Worm (Caenorhabditis elegans) whole organism, L4 larva: Measurements from ENCODE around the gene T18D3.9.

Source experiments
- dve-1 ChIP-seq: sonication (generic microtip); optimal IDR thresholded peaks from 2 replicates; lab custom pipeline; 2017; ENCODE audit warnings: antibody characterized with exemption, mild to moderate bottlenecking, missing genetic modification characterization, missing compliant biosample characterization; ENCODE audit not compliant: insufficient read depth
- fkh-10 ChIP-seq: fragments of 150-350 bp; optimal IDR thresholded peaks from 2 replicates; lab custom pipeline; 2014; ENCODE audit warnings: missing biosample characterization, missing genetic modification reagents, missing genetic modification characterization
- lim-7 ChIP-seq: fragments of 200-800 bp; sonication (Bioruptor generic); IDR thresholded peaks from 2 replicates; pipeline ENCODE4 v1.3.6; 2022; ENCODE audit warnings: missing genetic modification characterization, missing compliant biosample characterization
- mep-1 ChIP-seq: fragments of 150-350 bp; sonication (generic microtip); optimal IDR thresholded peaks from 3 replicates; lab custom pipeline; 2014; ENCODE audit warnings: missing biosample characterization, missing genetic modification characterization
- nhr-237 ChIP-seq: sonication (generic microtip); optimal IDR thresholded peaks from 2 replicates; lab custom pipeline; 2017; ENCODE audit warnings: missing biosample characterization, missing genetic modification characterization
- pha-4 ChIP-seq, 2 experiments: fragments of 150-350 bp in 1 of 2; fragments of 200-800 bp in 1 of 2; sonication (Bioruptor generic) in 1 of 2; IDR thresholded peaks in 1 of 2; optimal IDR thresholded peaks in 1 of 2; 2 replicates each; pipeline versions ENCODE4 v1.3.6 to Lab custom; 2014 to 2022; ENCODE audit warnings: missing genetic modification characterization in 2 of 2, missing genetic modification reagents in 2 of 2, missing biosample characterization in 1 of 2, missing compliant biosample characterization in 1 of 2

DNA sequence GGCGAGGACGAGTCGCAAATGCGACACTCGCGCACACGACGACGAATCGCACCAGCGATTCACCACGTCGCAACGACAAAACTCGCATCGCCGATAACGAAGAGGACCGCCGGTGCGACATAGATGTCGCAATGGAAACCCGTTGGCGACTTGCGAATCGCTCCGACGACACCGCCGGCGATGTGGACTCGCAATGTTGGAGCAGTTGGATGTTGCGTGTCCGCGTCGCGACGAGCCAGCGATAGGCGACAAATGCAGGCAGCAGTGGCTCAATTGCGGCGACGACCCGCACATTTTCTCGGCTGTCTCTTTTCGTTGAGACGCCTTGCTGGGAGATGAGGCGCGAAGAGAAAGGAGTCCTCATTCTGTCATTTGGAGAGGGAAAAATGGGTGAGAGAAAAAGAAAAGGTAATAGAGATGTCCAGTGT, 2.1 kb downstream of the T18D3.9 start:
- peak; percentile 52 for TF ChIP-seq dve-1 (tag; lab: Kevin White, UChicago)
- peak; percentile 56 for TF ChIP-seq fkh-10 (GFP tag; lab: Kevin White, UChicago)
- TF ChIP-seq nhr-237 (tag; lab: Kevin White, UChicago), result no peak
- TF ChIP-seq lim-7 (GFP tag; lab: Robert Waterston, UW), result no peak
- TF ChIP-seq pha-4 (GFP tag; IDR thresholded peaks at IDR 0.05; lab: Robert Waterston, UW), result no peak
- no peak for TF ChIP-seq pha-4 (tag; optimal IDR thresholded peaks at IDR 0.05; lab: Kevin White, UChicago)
- TF ChIP-seq mep-1, result peak; percentile 71
